Fruit fly (Drosophila melanogaster): ENCODE results near the gene Sbat.
A peak's percentile ranks its signal among the peaks of the same experiment; 100 is the strongest.

Sbat gene

dm6 chr2L:2897710-2898109 lies 19.6 kb downstream of the Sbat start:
- TF ChIP-seq vvl (GFP tag; IDR thresholded peaks at IDR 0.05), result no peak
- no peak for TF ChIP-seq sim (GFP tag; IDR thresholded peaks at IDR 0.05)
- TF ChIP-seq lilli (GFP tag; optimal IDR thresholded peaks at IDR 0.05), result no peak
- peak; percentile 74 for TF ChIP-seq sens (GFP tag)
- no peak for TF ChIP-seq HHEX (GFP tag; optimal IDR thresholded peaks at IDR 0.05)
- no peak for TF ChIP-seq CG3281 (GFP tag; optimal IDR thresholded peaks at IDR 0.05)
- no peak for TF ChIP-seq zf30C (GFP tag; optimal IDR thresholded peaks at IDR 0.05)
- peak; percentile 83 for TF ChIP-seq fd64A (GFP tag; optimal IDR thresholded peaks at IDR 0.05)
- no peak for TF ChIP-seq lbe (GFP tag; optimal IDR thresholded peaks at IDR 0.05)
- TF ChIP-seq Fer2 (tag; optimal IDR thresholded peaks at IDR 0.05), result no peak
- no peak for TF ChIP-seq CG4404 (GFP tag; IDR thresholded peaks at IDR 0.05)
- TF ChIP-seq CG9797 (GFP tag; optimal IDR thresholded peaks at IDR 0.05), result no peak
- no peak for TF ChIP-seq tna (GFP tag; IDR thresholded peaks at IDR 0.05; ENCODE audit: partially characterized antibody)
- no peak for TF ChIP-seq CG12155 (GFP tag; optimal IDR thresholded peaks at IDR 0.05)
- peak; percentile 13 for TF ChIP-seq wek (GFP tag; optimal IDR thresholded peaks at IDR 0.05)
- TF ChIP-seq CG8478 (optimal IDR thresholded peaks at IDR 0.05), result no peak
- no peak for TF ChIP-seq Gsc (GFP tag; IDR thresholded peaks at IDR 0.05)
- TF ChIP-seq PHDP (tag; optimal IDR thresholded peaks at IDR 0.05), result no peak
- TF ChIP-seq stwl (tag; optimal IDR thresholded peaks at IDR 0.05), result peak; percentile 35
- no peak for TF ChIP-seq B-H1 (GFP tag; IDR thresholded peaks at IDR 0.05)
- peak; percentile 2; the same call in 1 of the 2 replicates for TF ChIP-seq onecut (GFP tag; IDR thresholded peaks at IDR 0.05)
- no peak for TF ChIP-seq vfl (GFP tag; optimal IDR thresholded peaks at IDR 0.05)
- TF ChIP-seq CG15601 (tag; optimal IDR thresholded peaks at IDR 0.05), result peak; percentile 3
- peak in 1 of 2 experiments; percentile 69 for TF ChIP-seq eve (GFP tag; optimal IDR thresholded peaks at IDR 0.05)
- no peak for TF ChIP-seq CG12391 (tag; optimal IDR thresholded peaks at IDR 0.05)
- TF ChIP-seq CG4707 (GFP tag; optimal IDR thresholded peaks at IDR 0.05), result no peak
- TF ChIP-seq CG15479 (GFP tag; optimal IDR thresholded peaks at IDR 0.05), result no peak
- no peak for TF ChIP-seq hkb (optimal IDR thresholded peaks at IDR 0.05)
- TF ChIP-seq hkb (GFP tag; IDR thresholded peaks at IDR 0.05), result no peak
- no peak for TF ChIP-seq CG12659 (GFP tag; optimal IDR thresholded peaks at IDR 0.05)
- no peak for TF ChIP-seq caup (GFP tag; optimal IDR thresholded peaks at IDR 0.05; ENCODE audit: severe bottlenecking)
- no peak for TF ChIP-seq TFAM (GFP tag; optimal IDR thresholded peaks at IDR 0.05)

DNA sequence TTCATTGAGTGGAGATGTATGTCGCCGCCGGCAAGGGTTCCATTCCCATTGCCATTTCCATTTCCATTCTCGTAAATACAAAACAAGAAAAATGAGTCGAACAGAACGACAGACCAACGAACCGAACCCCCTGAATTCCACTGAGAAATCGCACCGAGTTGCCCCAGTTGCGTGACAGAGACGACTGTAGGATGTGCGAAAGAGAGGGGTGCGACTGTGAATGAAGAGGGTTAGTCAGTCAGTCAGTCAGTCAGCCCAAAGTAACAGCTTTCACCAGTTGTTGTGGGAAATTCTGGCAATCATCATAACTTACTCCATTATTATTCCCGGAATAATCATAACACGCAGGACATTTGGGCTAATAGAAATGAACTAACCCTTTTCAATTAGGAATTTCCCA lies 20.1 kb downstream of the Sbat start:
- TF ChIP-seq CG10321 (GFP tag; IDR thresholded peaks at IDR 0.05) (peak; percentile 62; the same call in 1 of the 2 replicates), CG2199 (GFP tag; IDR thresholded peaks at IDR 0.05) (0 out of 3 replicates have a peak, but pooled peaks have one; percentile 19), pros (GFP tag; optimal IDR thresholded peaks at IDR 0.05) (peak; percentile 25), seq (GFP tag; IDR thresholded peaks at IDR 0.05) (0 out of 2 replicates have a peak, but pooled peaks have one; percentile 38), kni (GFP tag; optimal IDR thresholded peaks at IDR 0.05) (peak; percentile 4), stc (GFP tag; IDR thresholded peaks at IDR 0.05) (no peak), sd (tag; optimal IDR thresholded peaks at IDR 0.05) (peak; percentile 20), Deaf1 (tag; optimal IDR thresholded peaks at IDR 0.05) (peak; percentile 31), Kr (GFP tag; optimal IDR thresholded peaks at IDR 0.05) (no peak), Med (GFP tag) (peak; percentile 53), CG10209 (GFP tag; optimal IDR thresholded peaks at IDR 0.05) (peak; percentile 57), CG8290 (GFP tag; optimal IDR thresholded peaks at IDR 0.05) (no peak), CG8290 (tag; optimal IDR thresholded peaks at IDR 0.05) (peak in 1 of 2 experiments; percentile 26), abd-A (tag; optimal IDR thresholded peaks at IDR 0.05) (peak; percentile 32), CG5180 (GFP tag; optimal IDR thresholded peaks at IDR 0.05) (peak; percentile 79), ci (GFP tag; IDR thresholded peaks at IDR 0.05) (0 out of 3 replicates have a peak, but pooled peaks have one; percentile 23), CG1832 (GFP tag; optimal IDR thresholded peaks at IDR 0.05) (peak; percentile 66), bbx (GFP tag; IDR thresholded peaks at IDR 0.05; ENCODE audit: partially characterized antibody) (0 out of 2 replicates have a peak, but pooled peaks have one; percentile 15), BEAF-32 (GFP tag; optimal IDR thresholded peaks at IDR 0.05) (no peak), nerfin-1 (tag; optimal IDR thresholded peaks at IDR 0.05) (peak; percentile 58), fru (optimal IDR thresholded peaks at IDR 0.05) (no peak)
